Worm (Caenorhabditis elegans) whole organism, L3 larva: ENCODE measurements around the gene Y54F10BM.22.

ENCODE experiments used
- ama-1 ChIP-seq: fragments of 150-350 bp; optimal IDR thresholded peaks from 2 replicates; lab custom pipeline; 2018
- ceh-9 ChIP-seq: sonication (generic microtip); optimal IDR thresholded peaks from 2 replicates; lab custom pipeline; 2018; ENCODE audit warnings: missing biosample characterization, missing genetic modification characterization
- egl-27 ChIP-seq: sonication (generic microtip); optimal IDR thresholded peaks from 4 replicates; lab custom pipeline; 2017; ENCODE audit warnings: missing biosample characterization, missing genetic modification reagents, missing genetic modification characterization
- nfya-1 ChIP-seq: sonication (generic microtip); optimal IDR thresholded peaks from 2 replicates; lab custom pipeline; 2017; ENCODE audit warnings: missing genetic modification characterization, mild to moderate bottlenecking, missing compliant biosample characterization, antibody characterized with exemption, moderate library complexity; ENCODE audit not compliant: insufficient read depth
- pqm-1 ChIP-seq: fragments of 150-350 bp; optimal IDR thresholded peaks from 2 replicates; lab custom pipeline; 2017; ENCODE audit warnings: missing biosample characterization, missing genetic modification characterization, inconsistent platforms
- skn-1 ChIP-seq: fragments of 150-350 bp; optimal IDR thresholded peaks from 2 replicates; lab custom pipeline; 2014; ENCODE audit warnings: missing biosample characterization, missing genetic modification characterization
- snpc-4 ChIP-seq: fragments of 150-350 bp; optimal IDR thresholded peaks from 2 replicates; lab custom pipeline; 2014; ENCODE audit warnings: missing biosample characterization, missing genetic modification characterization
- tbx-2 ChIP-seq: sonication (generic microtip); optimal IDR thresholded peaks from 2 replicates; lab custom pipeline; 2016; ENCODE audit warnings: mild to moderate bottlenecking, missing genetic modification characterization, missing compliant biosample characterization

DNA sequence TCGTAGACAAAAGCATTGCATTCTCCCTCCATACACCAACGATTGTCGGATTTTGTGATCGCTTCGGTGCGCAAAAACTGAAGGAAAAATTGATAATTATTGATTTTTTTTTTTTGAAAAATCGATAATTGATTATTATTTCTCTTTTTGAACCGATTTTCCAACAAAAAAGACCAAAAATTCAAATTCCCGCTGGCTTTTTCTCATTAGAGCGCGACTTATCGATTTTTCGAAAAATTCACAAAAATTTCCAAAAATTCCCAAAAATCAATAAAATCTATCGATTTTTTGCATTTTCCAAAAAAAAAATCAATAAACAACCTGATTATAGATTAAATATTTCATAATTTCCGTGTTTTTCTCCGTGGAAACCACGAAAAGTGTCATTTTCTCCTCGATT, 47.9 kb downstream of the Y54F10BM.22 start:
- TF ChIP-seq skn-1 (tag; lab: Kevin White, UChicago) = no peak
- TF ChIP-seq snpc-4 (tag; lab: Kevin White, UChicago) = no peak
- no peak for TF ChIP-seq ama-1 (lab: Kevin White, UChicago)
- TF ChIP-seq nfya-1 (tag; lab: Kevin White, UChicago) = no peak
- no peak for TF ChIP-seq pqm-1 (tag; lab: Kevin White, UChicago)
- TF ChIP-seq ceh-9 = no peak
- no peak for TF ChIP-seq tbx-2 (tag; lab: Kevin White, UChicago)
- TF ChIP-seq egl-27 (tag; lab: Kevin White, UChicago) = no peak
